Fruit fly (Drosophila melanogaster) whole organism: ENCODE results near the gene CG6793.

Experiments used
- CG8478 ChIP-seq: fragments of >200 bp; optimal IDR thresholded peaks from 2 replicates; lab custom pipeline; 2018; ENCODE audit warnings: inconsistent platforms
- Dll ChIP-seq: fragments of >200 bp; optimal IDR thresholded peaks from 2 replicates; lab custom pipeline; 2017
- EcR ChIP-seq, 2 experiments: fragments of >200 bp; optimal IDR thresholded peaks; 2 replicates each; lab custom pipeline; 2017; ENCODE audit warnings: missing biosample characterization in 2 of 2, missing genetic modification characterization in 2 of 2, missing genetic modification reagents in 2 of 2
- pan ChIP-seq: fragments of >200 bp; optimal IDR thresholded peaks from 2 replicates; lab custom pipeline; 2017

DNA sequence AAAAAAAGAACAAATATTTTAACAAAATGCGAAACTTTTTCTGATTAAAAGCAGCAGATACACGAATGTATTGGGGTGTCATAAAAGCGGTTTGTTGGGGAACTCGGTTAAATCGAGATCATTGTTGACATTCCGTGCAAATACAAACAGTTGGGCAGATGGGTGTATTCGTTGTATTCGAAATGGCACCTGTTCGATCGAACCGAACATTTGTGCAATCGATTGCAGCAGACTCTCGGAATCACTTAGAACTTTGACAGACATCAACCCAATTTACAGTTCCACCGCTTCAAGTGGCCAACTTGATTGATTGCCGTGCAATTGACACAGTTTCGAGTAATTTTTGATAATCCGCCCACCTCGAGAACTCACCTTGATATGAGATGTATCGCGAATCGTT is 38.2 kb downstream of the CG6793 start:
- no peak for TF ChIP-seq EcR (GFP tag; optimal IDR thresholded peaks at IDR 0.05; lab: Kevin White, UChicago)
- no peak for TF ChIP-seq CG8478
- no peak for TF ChIP-seq Dll (lab: Kevin White, UChicago)
- TF ChIP-seq pan (lab: Kevin White, UChicago), result no peak
